Fruit fly (Drosophila melanogaster) whole organism, embryonic: Measurements from ENCODE around the gene CG10252.
A peak's percentile ranks its signal among the peaks of the same experiment; 100 is the strongest.

Experiments used
- Antp ChIP-seq: fragments of 200-800 bp; sonication (Bioruptor generic); optimal IDR thresholded peaks from 3 replicates; lab custom pipeline; 2016; ENCODE audit warnings: missing biosample characterization, missing genetic modification characterization
- Bgb ChIP-seq: fragments of 200-800 bp; sonication (Bioruptor generic); IDR thresholded peaks from 2 replicates; pipeline ENCODE4 v1.3.6; 2022; ENCODE audit warnings: missing biosample characterization, missing genetic modification characterization; ENCODE audit not compliant: partially characterized antibody
- CG10267 ChIP-seq: fragments of 200-800 bp; sonication (Bioruptor generic); optimal IDR thresholded peaks from 2 replicates; lab custom pipeline; 2018; ENCODE audit warnings: missing biosample characterization, mild to moderate bottlenecking, missing genetic modification characterization, moderate library complexity
- CG10543 ChIP-seq: fragments of 200-800 bp; sonication (Bioruptor generic); optimal IDR thresholded peaks from 3 replicates; lab custom pipeline; 2017; ENCODE audit warnings: missing biosample characterization, mild to moderate bottlenecking, missing genetic modification characterization, moderate library complexity
- CG12299 ChIP-seq: fragments of 200-800 bp; sonication (Bioruptor generic); optimal IDR thresholded peaks from 2 replicates; lab custom pipeline; 2018; ENCODE audit warnings: missing biosample characterization, mild to moderate bottlenecking, missing genetic modification characterization
- CG13775 ChIP-seq: fragments of 200-800 bp; sonication (Bioruptor generic); optimal IDR thresholded peaks from 3 replicates; lab custom pipeline; 2017; ENCODE audit warnings: missing biosample characterization, mild to moderate bottlenecking, missing genetic modification characterization
- CG14710 ChIP-seq: fragments of 200-800 bp; sonication (Bioruptor generic); optimal IDR thresholded peaks from 3 replicates; lab custom pipeline; 2019; ENCODE audit warnings: missing biosample characterization, mild to moderate bottlenecking, missing genetic modification characterization, moderate library complexity
- CG14860 ChIP-seq: fragments of 200-800 bp; sonication (Bioruptor generic); IDR thresholded peaks from 3 replicates; pipeline ENCODE4 v1.3.6; 2022; ENCODE audit warnings: missing biosample characterization, missing genetic modification characterization; ENCODE audit not compliant: partially characterized antibody
- CG15269 ChIP-seq: fragments of 200-800 bp; sonication (Bioruptor generic); optimal IDR thresholded peaks from 2 replicates; lab custom pipeline; 2018; ENCODE audit warnings: missing biosample characterization, mild to moderate bottlenecking, missing genetic modification characterization, moderate library complexity
- CG15696 ChIP-seq: fragments of 200-800 bp; sonication (Bioruptor generic); optimal IDR thresholded peaks from 2 replicates; lab custom pipeline; 2019; ENCODE audit warnings: missing biosample characterization, mild to moderate bottlenecking, missing genetic modification characterization, moderate library complexity
- CG2889 ChIP-seq: fragments of 200-800 bp; sonication (Bioruptor generic); IDR thresholded peaks from 3 replicates; pipeline ENCODE4 v1.3.6; 2022; ENCODE audit warnings: missing biosample characterization, missing genetic modification characterization
- CG3065 ChIP-seq: fragments of 200-800 bp; sonication (Bioruptor generic); optimal IDR thresholded peaks from 2 replicates; lab custom pipeline; 2016; ENCODE audit warnings: missing biosample characterization, missing genetic modification characterization
- CG31441 ChIP-seq: fragments of 200-800 bp; sonication (Bioruptor generic); IDR thresholded peaks from 2 replicates; pipeline ENCODE4 v1.3.6; 2022; ENCODE audit warnings: missing biosample characterization, missing genetic modification characterization
- CG3407 ChIP-seq: fragments of 200-800 bp; sonication (Bioruptor generic); optimal IDR thresholded peaks from 2 replicates; lab custom pipeline; 2018; ENCODE audit warnings: missing biosample characterization, mild to moderate bottlenecking, missing genetic modification characterization
- CG34422 ChIP-seq: fragments of 200-800 bp; sonication (Bioruptor generic); IDR thresholded peaks from 3 replicates; pipeline ENCODE4 v1.3.6; 2022; ENCODE audit warnings: missing biosample characterization, missing genetic modification characterization
- CG4617 ChIP-seq: fragments of 200-800 bp; sonication (Bioruptor generic); optimal IDR thresholded peaks from 3 replicates; lab custom pipeline; 2016; ENCODE audit warnings: missing biosample characterization, missing genetic modification characterization, borderline replicate concordance
- CG4707 ChIP-seq: fragments of 200-800 bp; sonication (Bioruptor generic); optimal IDR thresholded peaks from 2 replicates; lab custom pipeline; 2018; ENCODE audit warnings: missing biosample characterization, mild to moderate bottlenecking, missing genetic modification characterization, moderate library complexity
- CG6689 ChIP-seq: fragments of 200-800 bp; sonication (Bioruptor generic); IDR thresholded peaks from 2 replicates; pipeline ENCODE4 v1.3.6; 2022; ENCODE audit warnings: missing biosample characterization, missing genetic modification characterization
- CG8281 ChIP-seq: fragments of 200-800 bp; sonication (Bioruptor generic); optimal IDR thresholded peaks from 2 replicates; lab custom pipeline; 2018; ENCODE audit warnings: missing biosample characterization, mild to moderate bottlenecking, missing genetic modification characterization, moderate library complexity
- CTCF ChIP-seq: fragments of 200-800 bp; sonication (Bioruptor generic); optimal IDR thresholded peaks from 2 replicates; lab custom pipeline; 2017; ENCODE audit warnings: missing biosample characterization, mild to moderate bottlenecking, missing genetic modification characterization, moderate library complexity
- Chrac-16 ChIP-seq: fragments of 200-800 bp; sonication (Bioruptor generic); optimal IDR thresholded peaks from 3 replicates; lab custom pipeline; 2016; ENCODE audit warnings: missing biosample characterization, missing genetic modification characterization
- Dref ChIP-seq: fragments of 200-800 bp; sonication (Bioruptor generic); IDR thresholded peaks from 2 replicates; pipeline ENCODE4 v1.3.6; 2022; ENCODE audit warnings: missing biosample characterization, missing genetic modification characterization
- Eip74EF ChIP-seq, 2 experiments: fragments of 200-800 bp in 1 of 2; fragments of >200 bp in 1 of 2; sonication (Bioruptor generic) in 1 of 2; optimal IDR thresholded peaks; 2 replicates each; lab custom pipeline; 2017 to 2019; ENCODE audit warnings: missing biosample characterization in 2 of 2, missing genetic modification characterization in 2 of 2, mild to moderate bottlenecking in 1 of 2, moderate library complexity in 1 of 2
- HLH54F ChIP-seq: fragments of 200-800 bp; sonication (Bioruptor generic); optimal IDR thresholded peaks from 3 replicates; lab custom pipeline; 2016; ENCODE audit warnings: missing biosample characterization, missing genetic modification characterization
- Max ChIP-seq: fragments of 200-800 bp; sonication (Bioruptor generic); optimal IDR thresholded peaks from 2 replicates; lab custom pipeline; 2016; ENCODE audit warnings: missing biosample characterization, mild to moderate bottlenecking, missing genetic modification characterization
- Myb ChIP-seq: fragments of 200-800 bp; sonication (Bioruptor generic); optimal IDR thresholded peaks from 2 replicates; lab custom pipeline; 2016; ENCODE audit warnings: missing biosample characterization, missing genetic modification characterization
- NK7.1 ChIP-seq: fragments of 200-800 bp; sonication (Bioruptor generic); optimal IDR thresholded peaks from 3 replicates; lab custom pipeline; 2016; ENCODE audit warnings: missing biosample characterization, missing genetic modification characterization
- Optix ChIP-seq: fragments of 200-800 bp; sonication (Bioruptor generic); IDR thresholded peaks from 3 replicates; pipeline ENCODE4 v1.3.6; 2022; ENCODE audit warnings: missing biosample characterization, missing genetic modification characterization
- Sry-β ChIP-seq: fragments of 200-800 bp; sonication (Bioruptor generic); optimal IDR thresholded peaks from 2 replicates; lab custom pipeline; 2018; ENCODE audit warnings: missing biosample characterization, mild to moderate bottlenecking, missing genetic modification characterization, moderate library complexity
- Ssrp ChIP-seq: fragments of 200-800 bp; sonication (Bioruptor generic); optimal IDR thresholded peaks from 2 replicates; lab custom pipeline; 2018; ENCODE audit warnings: missing biosample characterization, mild to moderate bottlenecking, missing genetic modification characterization, moderate library complexity
- TFAM ChIP-seq: fragments of 200-800 bp; sonication (Bioruptor generic); optimal IDR thresholded peaks from 2 replicates; lab custom pipeline; 2017; ENCODE audit warnings: missing biosample characterization, missing genetic modification characterization, inconsistent platforms
- YL-1 ChIP-seq: fragments of 200-800 bp; sonication (Bioruptor generic); optimal IDR thresholded peaks from 3 replicates; lab custom pipeline; 2017; ENCODE audit warnings: missing biosample characterization, mild to moderate bottlenecking, missing genetic modification characterization
- al ChIP-seq: fragments of 200-800 bp; sonication (Bioruptor generic); IDR thresholded peaks from 2 replicates; pipeline ENCODE4 v1.3.6; 2022; ENCODE audit warnings: missing biosample characterization, missing genetic modification characterization
- ash1 ChIP-seq: fragments of 200-800 bp; sonication (Bioruptor generic); optimal IDR thresholded peaks from 2 replicates; lab custom pipeline; 2018; ENCODE audit warnings: missing biosample characterization, mild to moderate bottlenecking, missing genetic modification characterization
- bbx ChIP-seq: fragments of 200-800 bp; sonication (Bioruptor generic); IDR thresholded peaks from 2 replicates; pipeline ENCODE4 v1.3.6; 2022; ENCODE audit warnings: missing biosample characterization, missing genetic modification characterization; ENCODE audit not compliant: partially characterized antibody
- corto ChIP-seq: fragments of 200-800 bp; sonication (Bioruptor generic); optimal IDR thresholded peaks from 2 replicates; lab custom pipeline; 2016; ENCODE audit warnings: missing biosample characterization, mild to moderate bottlenecking, missing genetic modification characterization, moderate library complexity
- disco-r ChIP-seq: fragments of 200-800 bp; sonication (Bioruptor generic); optimal IDR thresholded peaks from 2 replicates; lab custom pipeline; 2016; ENCODE audit warnings: missing biosample characterization, missing genetic modification characterization
- dpn ChIP-seq, 2 experiments: fragments of 200-800 bp; sonication (Bioruptor generic); optimal IDR thresholded peaks; 3 replicates each; lab custom pipeline; 2016; ENCODE audit warnings: missing biosample characterization in 2 of 2, missing genetic modification characterization in 2 of 2
- fru ChIP-seq: fragments of >200 bp; optimal IDR thresholded peaks from 2 replicates; lab custom pipeline; 2017
- hbn ChIP-seq: fragments of 200-800 bp; sonication (Bioruptor generic); IDR thresholded peaks from 2 replicates; pipeline ENCODE4 v1.3.6; 2022; ENCODE audit warnings: missing biosample characterization, missing genetic modification characterization; ENCODE audit not compliant: partially characterized antibody
- jing ChIP-seq: fragments of 200-800 bp; sonication (Bioruptor generic); optimal IDR thresholded peaks from 2 replicates; lab custom pipeline; 2018; ENCODE audit warnings: missing biosample characterization, mild to moderate bottlenecking, missing genetic modification characterization
- kah ChIP-seq: fragments of 200-800 bp; sonication (Bioruptor generic); optimal IDR thresholded peaks from 2 replicates; lab custom pipeline; 2018; ENCODE audit warnings: missing biosample characterization, mild to moderate bottlenecking, missing genetic modification characterization
- luna ChIP-seq: fragments of 200-800 bp; sonication (Bioruptor generic); optimal IDR thresholded peaks from 2 replicates; lab custom pipeline; 2016; ENCODE audit warnings: missing biosample characterization, missing genetic modification characterization
- otp ChIP-seq: fragments of 200-800 bp; sonication (Bioruptor generic); IDR thresholded peaks from 3 replicates; pipeline ENCODE4, ENCODE4 v1.3.6; 2022; ENCODE audit warnings: missing biosample characterization, missing genetic modification characterization
- sug ChIP-seq: fragments of 200-800 bp; optimal IDR thresholded peaks from 2 replicates; lab custom pipeline; 2019; ENCODE audit warnings: missing biosample characterization, mild to moderate bottlenecking, missing genetic modification characterization, moderate library complexity
- tap ChIP-seq: fragments of 200-800 bp; optimal IDR thresholded peaks from 3 replicates; lab custom pipeline; 2019; ENCODE audit warnings: missing biosample characterization, mild to moderate bottlenecking, missing genetic modification characterization, moderate library complexity
- twi ChIP-seq: fragments of 200-800 bp; optimal IDR thresholded peaks from 2 replicates; lab custom pipeline; 2019; ENCODE audit warnings: missing biosample characterization, mild to moderate bottlenecking, missing genetic modification characterization, moderate library complexity
- usp ChIP-seq: fragments of >200 bp; optimal IDR thresholded peaks from 2 replicates; lab custom pipeline; 2017; ENCODE audit warnings: missing biosample characterization, missing genetic modification characterization
- vfl ChIP-seq: fragments of 200-800 bp; sonication (Bioruptor generic); optimal IDR thresholded peaks from 2 replicates; lab custom pipeline; 2016; ENCODE audit warnings: missing biosample characterization, missing genetic modification characterization
- yki ChIP-seq: fragments of >200 bp; optimal IDR thresholded peaks from 3 replicates; lab custom pipeline; 2018
- zen ChIP-seq: fragments of 200-800 bp; sonication (Bioruptor generic); optimal IDR thresholded peaks from 3 replicates; lab custom pipeline; 2018; ENCODE audit warnings: missing biosample characterization, mild to moderate bottlenecking, missing genetic modification characterization, moderate library complexity
- zfh1 ChIP-seq: fragments of 200-800 bp; sonication (Bioruptor generic); IDR thresholded peaks from 3 replicates; pipeline ENCODE4 v1.3.6; 2022; ENCODE audit warnings: missing biosample characterization, missing genetic modification characterization

The CG10252 gene

DNA sequence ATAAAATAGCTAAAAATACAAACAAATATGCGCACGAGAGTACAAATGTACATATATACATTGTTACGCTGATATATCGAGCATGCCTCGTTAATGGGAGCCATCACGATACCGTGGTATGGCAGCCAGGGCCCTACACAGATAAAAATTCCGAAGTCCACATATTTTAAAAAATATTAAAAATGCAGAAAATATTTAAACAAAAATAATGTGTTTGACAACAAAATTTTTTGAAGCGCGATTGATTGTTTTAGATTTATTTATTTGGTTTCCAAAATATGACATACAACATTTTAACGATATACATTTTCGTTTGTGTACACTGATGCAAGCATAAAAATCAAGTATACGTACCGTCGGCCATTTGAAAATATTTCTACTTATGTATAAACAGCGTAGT lies 30.7 kb upstream of the CG10252 start (continued):
- TF ChIP-seq Sry-β (GFP tag; lab: Kevin White, UChicago) = no peak
- peak; percentile 81 for TF ChIP-seq vfl (GFP tag; lab: Kevin White, UChicago)
- TF ChIP-seq Bgb (GFP tag; lab: Robert Waterston, UW) = no peak
- peak; percentile 13 for TF ChIP-seq sug (tag; lab: Kevin White, UChicago)
- TF ChIP-seq CG6689 (GFP tag; lab: Robert Waterston, UW) = peak; percentile 75
- peak; percentile 70 for TF ChIP-seq Max (GFP tag; lab: Kevin White, UChicago)
- no peak for TF ChIP-seq hbn (GFP tag; lab: Robert Waterston, UW)
- no peak for TF ChIP-seq kah
- peak; percentile 77 for TF ChIP-seq CG31441 (GFP tag; lab: Robert Waterston, UW)
- peak; percentile 44 for TF ChIP-seq Ssrp
- no peak for TF ChIP-seq usp
- peak; percentile 41 for TF ChIP-seq ash1 (GFP tag; lab: Kevin White, UChicago)
- TF ChIP-seq CG13775 (GFP tag; lab: Kevin White, UChicago) = peak; percentile 81
- peak; percentile 45 for TF ChIP-seq disco-r (GFP tag; lab: Kevin White, UChicago)
- TF ChIP-seq yki (lab: Kevin White, UChicago) = no peak
- no peak for TF ChIP-seq fru (lab: Kevin White, UChicago)
- TF ChIP-seq CG10543 = no peak
- peak; percentile 63 for TF ChIP-seq tap (tag; lab: Kevin White, UChicago)
- no peak for TF ChIP-seq CG4707 (GFP tag; lab: Kevin White, UChicago)
- TF ChIP-seq CG14710 = peak; percentile 35
- no peak for TF ChIP-seq CTCF (GFP tag; lab: Kevin White, UChicago)
- peak; percentile 28 for TF ChIP-seq CG15696 (tag; lab: Kevin White, UChicago)
- peak; percentile 41 for TF ChIP-seq zen
- TF ChIP-seq al = peak; percentile 87
- no peak for TF ChIP-seq CG14860 (GFP tag; lab: Robert Waterston, UW)
- peak; percentile 11 for TF ChIP-seq corto (GFP tag; lab: Kevin White, UChicago)
- TF ChIP-seq Optix (GFP tag; lab: Robert Waterston, UW) = no peak
- TF ChIP-seq CG8281 = peak; percentile 10
- peak; percentile 37 for TF ChIP-seq CG12299 (tag; lab: Kevin White, UChicago)
- peak; percentile 42 for TF ChIP-seq NK7.1
- TF ChIP-seq bbx (GFP tag; lab: Robert Waterston, UW) = no peak
- no peak for TF ChIP-seq YL-1 (GFP tag; lab: Kevin White, UChicago)
- TF ChIP-seq twi = no peak
- peak; percentile 42 for TF ChIP-seq Myb (GFP tag; lab: Kevin White, UChicago)
- TF ChIP-seq CG15269 (tag; lab: Kevin White, UChicago) = peak; percentile 84
- TF ChIP-seq dpn (GFP tag; optimal IDR thresholded peaks at IDR 0.05; lab: Kevin White, UChicago) = peak; percentile 65 to 73
- TF ChIP-seq otp (GFP tag; lab: Robert Waterston, UW) = peak; percentile 79; the same call in 2 of the 3 replicates
- TF ChIP-seq luna (GFP tag; lab: Kevin White, UChicago) = peak; percentile 1
- peak; percentile 73; the same call in 1 of the 3 replicates for TF ChIP-seq zfh1 (GFP tag; lab: Robert Waterston, UW)
- peak; percentile 56 for TF ChIP-seq Chrac-16 (GFP tag; lab: Kevin White, UChicago)
- no peak for TF ChIP-seq Dref (GFP tag; lab: Robert Waterston, UW)
- peak; percentile 49 for TF ChIP-seq Antp (GFP tag; lab: Kevin White, UChicago)
- peak; percentile 63 for TF ChIP-seq CG10267
- peak in 1 of 2 experiments; percentile 50 for TF ChIP-seq Eip74EF (GFP tag; optimal IDR thresholded peaks at IDR 0.05; lab: Kevin White, UChicago)
- TF ChIP-seq CG3065 = peak; percentile 13
- no peak; the same call in 2 of the 3 replicates for TF ChIP-seq CG34422
- TF ChIP-seq CG3407 = no peak
- peak; percentile 16 for TF ChIP-seq CG4617 (GFP tag; lab: Kevin White, UChicago)
- TF ChIP-seq TFAM (GFP tag; lab: Kevin White, UChicago) = no peak
- TF ChIP-seq HLH54F (GFP tag; lab: Kevin White, UChicago) = peak; percentile 73
- peak; percentile 22 for TF ChIP-seq jing (GFP tag; lab: Kevin White, UChicago)
- TF ChIP-seq CG2889 (GFP tag; lab: Robert Waterston, UW) = peak; percentile 78; the same call in 1 of the 3 replicates
